Worm (Caenorhabditis elegans): Measurements from ENCODE around the gene F54F7.8.

F54F7.8 gene

DNA sequence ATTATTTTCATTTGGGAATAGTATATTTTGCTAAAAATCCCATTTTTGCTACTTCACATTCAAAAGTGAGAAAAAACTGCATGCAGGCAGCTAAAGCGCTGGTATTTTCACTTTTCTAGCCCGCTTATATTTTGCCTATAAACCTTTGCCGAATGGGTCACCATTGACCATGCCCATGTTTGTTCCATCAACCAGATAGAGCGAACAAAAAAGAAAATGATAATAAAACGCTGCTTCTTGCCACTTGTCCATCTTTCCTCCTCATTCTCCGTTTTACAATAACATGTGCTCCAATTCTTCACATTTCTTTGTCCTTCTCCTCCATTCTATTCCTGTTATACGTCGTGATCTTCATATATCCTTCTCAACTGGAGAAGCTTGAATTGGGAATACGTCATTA is 31.1 kb downstream of the F54F7.8 start, which contains the start of gene tag-241:
tag-241 (plus strand) TSS at position 301 of the 400 bp plus-strand sequence.
- no peak for TF ChIP-seq lim-6 (tag; optimal IDR thresholded peaks at IDR 0.05)
- TF ChIP-seq ttx-3 (tag; optimal IDR thresholded peaks at IDR 0.05), result no peak
- TF ChIP-seq C08G9.2 (tag; optimal IDR thresholded peaks at IDR 0.05), result no peak
- no peak for TF ChIP-seq ceh-24 (tag; optimal IDR thresholded peaks at IDR 0.05)
- TF ChIP-seq ahr-1 (tag; optimal IDR thresholded peaks at IDR 0.05), result no peak
- no peak for TF ChIP-seq tbx-7 (tag; optimal IDR thresholded peaks at IDR 0.05)
- no peak for TF ChIP-seq ceh-30 (tag; optimal IDR thresholded peaks at IDR 0.05)
- TF ChIP-seq nhr-232 (tag; optimal IDR thresholded peaks at IDR 0.05), result no peak
- TF ChIP-seq C38D4.7 (GFP tag; optimal IDR thresholded peaks at IDR 0.05), result no peak
- TF ChIP-seq K09A11.1 (tag; optimal IDR thresholded peaks at IDR 0.05; ENCODE audit: insufficient read depth), result no peak

DNA sequence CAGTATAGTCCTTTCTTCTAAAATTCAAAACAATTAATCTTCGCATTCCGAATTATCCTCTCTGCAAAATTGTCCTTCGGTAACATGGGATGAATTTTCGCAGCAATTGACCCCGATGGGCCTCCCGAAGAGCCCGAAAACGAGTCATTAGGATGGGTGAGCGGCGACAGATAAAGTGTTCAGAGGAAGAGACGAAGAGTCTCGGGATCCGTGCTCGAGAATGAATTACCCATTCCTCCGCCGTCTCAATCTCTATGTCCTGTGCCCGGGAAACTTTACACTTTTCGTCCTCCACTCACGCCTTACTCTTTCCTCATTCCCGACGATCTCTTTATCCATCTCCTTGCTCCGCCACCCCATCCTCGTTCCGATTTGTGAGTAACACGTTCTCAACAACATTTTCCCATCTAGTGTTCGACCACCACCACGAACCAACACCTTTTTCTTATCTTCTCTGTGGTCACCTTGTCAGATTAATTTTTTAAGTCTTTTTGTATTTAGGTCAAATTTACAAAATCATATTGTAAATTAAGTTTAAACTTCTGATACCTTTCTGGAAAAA is 33.6 kb downstream of the F54F7.8 start:
- TF ChIP-seq rnt-1 (tag; optimal IDR thresholded peaks at IDR 0.05) (peak; percentile 1), nhr-11 (tag; optimal IDR thresholded peaks at IDR 0.05) (no peak), ceh-34 (tag; optimal IDR thresholded peaks at IDR 0.05) (peak; percentile 16), ceh-31 (tag; optimal IDR thresholded peaks at IDR 0.05) (no peak), F13H6.1 (tag; optimal IDR thresholded peaks at IDR 0.05) (no peak), pat-9 (tag; optimal IDR thresholded peaks at IDR 0.05) (peak; percentile 28)

DNA sequence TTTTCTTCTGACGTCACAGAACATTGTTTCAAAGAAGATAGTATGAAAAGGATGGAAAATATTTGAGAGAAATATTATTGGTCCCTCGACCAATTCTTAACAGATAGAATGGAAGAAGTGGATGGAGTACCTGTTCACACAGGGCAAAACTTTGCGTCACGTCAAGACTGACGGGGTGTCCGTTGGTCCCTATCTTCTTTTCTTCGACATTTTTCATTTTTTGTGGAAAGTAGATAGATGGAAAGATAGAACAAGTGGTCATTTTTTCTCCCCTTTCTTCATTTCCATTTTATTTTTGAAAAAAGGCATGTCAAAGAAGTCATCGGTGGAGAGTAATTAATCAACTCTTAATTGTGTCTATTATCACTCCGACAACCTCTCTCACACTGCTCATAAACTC is 36.1 kb downstream of the F54F7.8 start:
- no peak for TF ChIP-seq pag-3 (tag; optimal IDR thresholded peaks at IDR 0.05; ENCODE audit: borderline replicate concordance)
- peak; percentile 5 for TF ChIP-seq unc-55 (GFP tag; optimal IDR thresholded peaks at IDR 0.05)

DNA sequence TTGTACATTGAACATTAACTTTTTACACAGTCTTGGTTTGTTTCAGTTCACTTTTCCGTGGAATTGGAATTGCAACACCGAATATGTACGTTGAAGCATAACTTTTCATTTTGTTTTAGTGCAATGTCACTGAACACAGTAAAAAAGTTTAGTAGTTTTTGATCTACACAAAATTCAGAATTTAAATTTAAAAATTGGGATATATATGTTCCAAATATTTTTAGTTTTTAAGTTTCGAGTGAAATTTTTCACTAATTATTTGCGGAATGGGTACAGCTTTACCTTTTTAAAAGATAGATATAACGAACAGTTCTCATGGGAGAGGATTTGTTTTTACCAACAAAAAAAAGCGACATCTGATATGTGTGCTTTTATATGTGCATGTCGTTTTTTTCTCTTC is 38.0 kb downstream of the F54F7.8 start:
- TF ChIP-seq K02D7.2 (tag; optimal IDR thresholded peaks at IDR 0.05) (no peak), zip-5 (tag; optimal IDR thresholded peaks at IDR 0.05) (no peak), ceh-30 (tag; optimal IDR thresholded peaks at IDR 0.05) (no peak)

DNA sequence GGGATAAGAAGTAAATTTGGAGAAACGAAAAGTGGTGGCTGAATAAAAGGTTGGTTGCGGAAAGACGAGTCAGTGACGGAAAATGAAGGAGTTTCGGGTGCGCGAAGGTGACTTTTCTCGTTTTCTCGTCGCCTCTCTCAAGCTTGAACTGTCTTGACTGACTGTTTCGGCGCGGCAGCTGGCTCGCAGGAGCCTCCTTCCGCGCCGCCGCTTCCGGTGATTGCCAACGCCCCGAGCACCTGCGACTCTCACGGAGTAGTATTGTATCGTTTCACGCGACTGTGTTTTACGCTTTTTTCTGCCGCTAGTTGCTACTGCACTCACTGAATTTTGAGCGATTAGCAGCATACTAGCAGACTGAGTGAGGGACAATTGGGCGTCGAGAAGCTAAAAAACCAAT is 40.1 kb downstream of the F54F7.8 start, which contains the start of gene C34E11.2:
C34E11.2 (minus strand) TSS at position 84 of the 400 bp plus-strand sequence.
- TF ChIP-seq elt-2 (tag; optimal IDR thresholded peaks at IDR 0.05) (no peak), sox-2 (GFP tag; IDR thresholded peaks at IDR 0.05) (no peak), ceh-14 (tag; optimal IDR thresholded peaks at IDR 0.05) (no peak), rnt-1 (tag; optimal IDR thresholded peaks at IDR 0.05) (no peak), ceh-34 (tag; optimal IDR thresholded peaks at IDR 0.05) (peak; percentile 7), pqm-1 (tag; optimal IDR thresholded peaks at IDR 0.05) (no peak), ceh-6 (GFP tag; optimal IDR thresholded peaks at IDR 0.05) (no peak)

DNA sequence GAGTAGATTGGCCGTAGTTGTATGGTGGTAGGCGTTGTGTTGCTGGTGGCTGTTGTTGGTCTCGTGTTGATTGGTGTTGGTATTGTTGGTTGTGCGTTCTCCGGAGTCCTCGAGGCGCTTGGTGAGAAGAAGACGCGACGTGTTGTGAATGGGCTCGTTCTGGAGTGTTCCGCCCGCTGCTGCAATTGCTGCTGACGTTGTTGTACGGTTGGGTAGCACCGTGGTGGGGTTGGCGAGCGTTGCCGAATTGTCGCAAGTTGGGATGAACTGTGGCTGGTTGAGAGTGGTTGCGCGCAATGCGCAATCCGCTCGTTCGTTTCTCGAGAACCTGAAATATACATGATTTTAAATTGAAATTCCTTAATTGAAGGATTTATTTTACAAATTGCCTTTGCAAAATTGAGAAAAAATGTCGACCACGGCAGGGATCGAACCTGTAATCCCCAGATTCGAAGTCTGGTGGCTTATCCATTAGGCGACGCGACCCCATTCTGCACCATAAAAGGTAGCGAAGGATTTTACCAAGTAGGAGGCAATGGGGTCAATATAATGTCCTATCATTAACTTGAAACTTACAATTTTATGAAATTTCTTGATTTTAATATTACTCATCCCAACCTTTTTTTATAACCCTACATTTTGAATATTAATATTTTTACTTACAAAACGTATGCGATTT is 48.5 kb downstream of the F54F7.8 start:
- TF ChIP-seq ceh-48 (tag; optimal IDR thresholded peaks at IDR 0.05) (no peak), syd-9 (tag; optimal IDR thresholded peaks at IDR 0.05) (no peak), fkh-10 (GFP tag; optimal IDR thresholded peaks at IDR 0.05) (no peak), tbx-2 (tag; optimal IDR thresholded peaks at IDR 0.05) (no peak), T23F11.4 (GFP tag; optimal IDR thresholded peaks at IDR 0.05) (no peak), ceh-14 (tag; optimal IDR thresholded peaks at IDR 0.05) (no peak), tbx-7 (tag; optimal IDR thresholded peaks at IDR 0.05) (no peak), nfya-1 (tag; optimal IDR thresholded peaks at IDR 0.05) (no peak), dve-1 (tag; optimal IDR thresholded peaks at IDR 0.05) (no peak), ceh-22 (tag; optimal IDR thresholded peaks at IDR 0.05) (no peak), ceh-6 (GFP tag; optimal IDR thresholded peaks at IDR 0.05) (no peak), K09A11.1 (tag; optimal IDR thresholded peaks at IDR 0.05; ENCODE audit: insufficient read depth) (no peak), C08G9.2 (tag; optimal IDR thresholded peaks at IDR 0.05) (no peak), ahr-1 (tag; optimal IDR thresholded peaks at IDR 0.05) (no peak), elt-4 (tag; optimal IDR thresholded peaks at IDR 0.05) (no peak), sdc-2 (tag; optimal IDR thresholded peaks at IDR 0.05) (no peak), hlh-13 (GFP tag; optimal IDR thresholded peaks at IDR 0.05) (no peak)
